Fruit fly (Drosophila melanogaster) ovary, adult (tissue): ENCODE data around the gene hyx.

Experiments
- CG17801 ChIP-seq: fragments of 200-800 bp; optimal IDR thresholded peaks from 2 replicates; lab custom pipeline; 2019; ENCODE audit warnings: missing biosample characterization, mild to moderate bottlenecking, missing genetic modification characterization, moderate library complexity; ENCODE audit not compliant: partially characterized antibody

Gene hyx

DNA sequence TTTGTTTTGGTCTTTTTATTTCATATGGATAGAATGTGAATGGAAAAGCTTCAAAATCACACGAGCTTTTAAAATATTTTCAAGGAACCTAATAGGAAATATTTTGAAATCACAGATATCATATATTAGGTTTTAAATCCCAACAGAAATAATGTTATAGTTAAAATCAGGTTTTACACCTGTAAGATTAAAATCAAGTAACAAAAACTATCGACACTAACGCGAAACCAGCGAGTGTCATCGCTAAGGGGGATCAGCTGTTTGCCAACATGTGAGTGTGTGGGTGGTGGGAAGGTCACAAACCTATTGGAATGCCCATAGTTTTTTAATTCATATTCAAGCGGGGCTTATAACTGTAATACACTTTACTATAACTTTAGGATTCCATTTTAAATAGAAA, at the start of gene hyx:
Gene hyx, plus strand, starts transcription at position 109 of the 400 bp plus-strand sequence.
- peak; percentile 30 for TF ChIP-seq CG17801 (GFP tag; lab: Kevin White, UChicago)

dm6 chr3R:8992928-8993579, 45.5 kb upstream of the hyx start, which contains the start of gene CG11975:
TSS of gene CG11975 (plus strand) at chr3R:8993253.
- TF ChIP-seq CG17801 (GFP tag; lab: Kevin White, UChicago), result peak; percentile 75

DNA sequence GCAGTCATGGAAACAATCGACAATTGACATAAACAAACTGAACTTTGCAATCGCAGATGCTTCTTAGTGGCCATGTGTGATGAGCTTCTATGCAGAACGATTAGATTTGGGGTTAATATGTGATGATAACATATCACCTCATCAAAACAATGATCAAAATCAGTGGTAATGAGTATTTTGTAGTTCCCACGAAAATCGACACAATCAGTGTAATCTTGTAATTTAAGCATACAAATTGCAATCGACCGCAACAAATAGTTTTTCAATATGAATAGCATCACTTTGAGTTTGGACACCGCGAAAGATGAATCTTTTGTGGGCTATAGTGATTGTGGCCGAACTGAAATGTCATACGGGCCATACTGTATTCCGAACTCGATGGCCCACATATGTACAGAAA, 41.2 kb upstream of the hyx start, which contains the start of gene CG11977:
Gene CG11977, plus strand, starts transcription at position 301 of the 400 bp plus-strand sequence.
- no peak for TF ChIP-seq CG17801 (GFP tag; lab: Kevin White, UChicago)

DNA sequence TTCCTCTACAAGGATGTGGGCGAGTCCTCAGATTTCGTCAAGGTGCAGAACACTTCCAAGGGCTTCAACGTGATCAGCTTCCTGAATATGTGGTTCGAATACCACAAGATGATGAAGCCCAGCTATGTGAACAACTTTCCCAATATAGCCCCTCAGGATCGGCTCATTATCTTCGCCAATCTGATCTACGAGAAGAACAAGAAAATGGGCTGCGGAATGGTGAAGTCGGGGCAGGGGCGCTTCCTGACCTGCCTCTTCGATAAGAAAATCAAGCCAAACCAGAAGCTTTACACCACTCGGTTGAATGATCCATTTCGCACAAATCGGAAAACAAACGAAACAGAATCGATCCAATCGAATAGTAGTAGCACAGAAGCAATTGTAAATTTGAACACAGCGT, 40.3 kb upstream of the hyx start:
- TF ChIP-seq CG17801 (GFP tag; lab: Kevin White, UChicago), result no peak

DNA sequence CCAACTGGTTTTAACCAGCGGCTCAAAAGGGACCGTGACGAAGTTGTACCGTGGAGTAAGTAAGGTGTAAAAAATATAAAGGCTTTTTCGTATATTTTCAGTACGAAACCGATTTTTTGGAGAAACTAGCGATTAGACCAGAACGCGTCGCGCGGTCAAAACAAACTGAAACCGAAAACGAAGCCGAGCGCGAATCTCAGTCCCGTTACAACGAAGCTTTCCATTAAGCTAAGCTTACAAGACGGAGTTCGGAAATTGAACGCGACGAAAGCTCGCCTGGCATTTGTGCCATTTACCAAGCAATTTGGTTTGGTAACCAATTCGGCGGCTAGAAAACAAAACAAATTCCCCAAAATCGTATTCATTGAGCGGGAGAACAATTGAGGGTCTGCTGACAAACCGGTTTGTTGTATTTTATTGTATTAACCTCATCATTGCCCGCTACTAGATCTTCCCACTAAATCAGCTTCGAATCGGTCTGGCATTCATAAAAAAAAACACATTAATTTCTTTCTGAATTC, 36.8 kb upstream of the hyx start:
- TF ChIP-seq CG17801 (GFP tag; lab: Kevin White, UChicago), result no peak

- TF ChIP-seq CG17801 (GFP tag; lab: Kevin White, UChicago), result no peak
Observed at dm6 chr3R:9002542-9002941, 36.0 kb upstream of the hyx start.

DNA sequence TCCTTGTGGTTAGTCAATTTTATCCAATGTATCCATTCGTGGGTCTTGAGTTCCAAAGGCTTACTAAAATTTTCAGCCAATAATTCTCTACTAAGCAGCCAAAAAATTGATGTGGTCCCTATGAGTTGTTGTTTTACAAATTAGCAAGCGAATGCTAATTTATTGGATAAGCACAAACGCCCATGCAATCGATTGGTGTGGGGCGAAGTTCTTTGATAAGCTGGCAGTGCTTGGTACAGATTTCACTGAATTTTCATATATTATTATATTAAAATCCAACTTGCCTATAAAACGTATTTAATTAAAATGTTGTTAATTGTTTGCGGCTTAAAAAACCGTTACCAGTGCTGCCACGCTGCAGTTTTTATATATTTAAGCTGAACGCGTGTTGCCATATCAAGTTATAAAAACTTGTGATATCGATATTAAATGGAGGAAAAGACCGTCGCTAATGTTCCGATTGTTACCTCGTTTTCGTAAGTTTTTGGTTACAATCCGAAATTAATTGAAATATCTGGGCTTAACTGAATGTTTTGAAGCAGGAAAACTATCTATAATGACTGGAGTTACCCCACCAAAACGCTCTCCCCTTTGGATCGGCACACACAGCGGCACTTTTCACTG, 34.8 kb upstream of the hyx start, which contains the start of the genes CG31100 and CG11980:
Gene CG31100, minus strand, starts transcription at position 51 of the 624 bp plus-strand sequence.
Gene CG11980, plus strand, starts transcription at position 418 of the 624 bp plus-strand sequence.
- TF ChIP-seq CG17801 (GFP tag; lab: Kevin White, UChicago), result no peak

dm6 chr3R:9006129-9006528, 32.4 kb upstream of the hyx start, which contains the start of the genes Prosbeta3 and Iru:
TSS of gene Prosbeta3 (minus strand) at chr3R:9006226.
TSS of gene Iru (plus strand) at chr3R:9006456.
- TF ChIP-seq CG17801 (GFP tag; lab: Kevin White, UChicago), result no peak

DNA sequence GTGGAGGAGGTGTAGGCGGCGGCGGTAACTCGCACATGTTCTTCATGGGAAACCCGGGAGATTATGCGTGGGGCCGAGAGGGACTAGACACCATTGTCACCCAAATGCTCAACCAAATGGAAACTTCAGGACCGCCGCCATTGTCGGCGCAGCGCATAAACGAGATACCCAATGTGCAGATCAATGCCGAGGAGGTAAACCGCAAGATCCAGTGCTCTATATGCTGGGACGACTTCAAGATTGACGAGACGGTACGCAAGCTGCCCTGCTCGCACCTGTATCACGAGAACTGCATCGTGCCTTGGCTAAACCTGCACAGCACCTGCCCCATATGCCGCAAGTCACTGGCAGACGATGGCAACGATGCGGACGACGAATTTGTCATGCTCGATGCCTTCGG, 31.3 kb upstream of the hyx start:
- no peak for TF ChIP-seq CG17801 (GFP tag; lab: Kevin White, UChicago)

DNA sequence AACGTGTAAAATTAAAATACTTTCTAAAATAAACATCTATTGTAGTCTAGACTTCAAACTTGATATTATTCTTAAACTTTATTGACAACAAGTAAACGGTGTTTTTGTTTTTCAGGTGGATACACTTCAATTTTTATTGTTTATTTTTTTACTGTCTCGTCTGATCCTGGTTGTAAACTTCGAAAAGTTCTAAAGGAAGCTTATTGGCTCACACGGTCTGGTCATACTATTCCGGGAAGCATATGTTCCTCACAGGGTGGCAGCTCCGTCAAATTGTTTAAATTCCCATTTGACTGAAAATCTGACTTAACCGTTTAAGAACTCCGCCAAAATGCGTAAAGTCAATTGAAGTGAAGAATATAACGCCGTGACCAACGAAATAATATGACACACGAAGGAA, 30.4 kb upstream of the hyx start, which contains the start of gene CG11983:
Gene CG11983, plus strand, starts transcription at position 120 of the 400 bp plus-strand sequence.
- TF ChIP-seq CG17801 (GFP tag; lab: Kevin White, UChicago), result peak; percentile 2

- no peak for TF ChIP-seq CG17801 (GFP tag; lab: Kevin White, UChicago)
Observed at dm6 chr3R:9010695-9011094, 27.9 kb upstream of the hyx start.

- TF ChIP-seq CG17801 (GFP tag; lab: Kevin White, UChicago), result no peak
Observed at dm6 chr3R:9011708-9012107, 26.9 kb upstream of the hyx start.

- peak; percentile 35 for TF ChIP-seq CG17801 (GFP tag; lab: Kevin White, UChicago)
Observed at dm6 chr3R:9013765-9014380, 24.7 kb upstream of the hyx start.

- no peak for TF ChIP-seq CG17801 (GFP tag; lab: Kevin White, UChicago)
Observed at dm6 chr3R:9014859-9015466, 23.6 kb upstream of the hyx start, which contains the start of the genes Kcmf1, Sf3b5 and CG11986. TSS of gene Kcmf1 (minus strand) at chr3R:9014909. TSS of gene Sf3b5 (minus strand) at chr3R:9015341. TSS of gene CG11986 (plus strand) at chr3R:9015446.
